Fruit fly (Drosophila melanogaster) whole organism, embryonic: ENCODE data around the gene mRpS18B.

Experiments
- ATbp ChIP-seq: fragments of 200-800 bp; sonication (Bioruptor generic); optimal IDR thresholded peaks from 2 replicates; lab custom pipeline; 2017; ENCODE audit warnings: missing biosample characterization, mild to moderate bottlenecking, missing genetic modification characterization, missing genetic modification reagents
- Awh ChIP-seq: fragments of 200-800 bp; sonication (Bioruptor generic); IDR thresholded peaks from 2 replicates; pipeline ENCODE4, ENCODE4 v1.3.6; 2022; ENCODE audit warnings: missing biosample characterization, missing genetic modification characterization
- Bgb ChIP-seq: fragments of 200-800 bp; sonication (Bioruptor generic); IDR thresholded peaks from 2 replicates; pipeline ENCODE4 v1.3.6; 2022; ENCODE audit warnings: missing biosample characterization, missing genetic modification characterization; ENCODE audit not compliant: partially characterized antibody
- CG10209 ChIP-seq: fragments of 200-800 bp; sonication (Bioruptor generic); optimal IDR thresholded peaks from 3 replicates; lab custom pipeline; 2017; ENCODE audit warnings: missing biosample characterization, mild to moderate bottlenecking, missing genetic modification characterization, missing genetic modification reagents
- CG11093 ChIP-seq: fragments of 200-800 bp; sonication (Bioruptor generic); IDR thresholded peaks from 3 replicates; pipeline ENCODE4 v1.3.6; 2022; ENCODE audit warnings: missing biosample characterization, missing genetic modification characterization
- CG11398 ChIP-seq: fragments of 200-800 bp; sonication (Bioruptor generic); optimal IDR thresholded peaks from 2 replicates; lab custom pipeline; 2016; ENCODE audit warnings: missing biosample characterization, missing genetic modification characterization
- CG11504 ChIP-seq: fragments of 200-800 bp; sonication (Bioruptor generic); optimal IDR thresholded peaks from 3 replicates; lab custom pipeline; 2019; ENCODE audit warnings: missing biosample characterization, mild to moderate bottlenecking, missing genetic modification characterization, moderate library complexity
- CG14014 ChIP-seq: fragments of 200-800 bp; sonication (Bioruptor generic); IDR thresholded peaks from 2 replicates; pipeline ENCODE4 v1.3.6; 2022; ENCODE audit warnings: missing biosample characterization, missing genetic modification characterization
- CG14965 ChIP-seq: fragments of 200-800 bp; sonication (Bioruptor generic); optimal IDR thresholded peaks from 2 replicates; lab custom pipeline; 2016; ENCODE audit warnings: missing biosample characterization, missing genetic modification characterization, borderline replicate concordance
- CG15514 ChIP-seq: fragments of 200-800 bp; sonication (Bioruptor generic); optimal IDR thresholded peaks from 3 replicates; lab custom pipeline; 2017; ENCODE audit warnings: missing biosample characterization, missing genetic modification characterization, mild to moderate bottlenecking, moderate library complexity, missing genetic modification reagents
- CG17802 ChIP-seq: fragments of 200-800 bp; sonication (Bioruptor generic); optimal IDR thresholded peaks from 2 replicates; lab custom pipeline; 2018; ENCODE audit warnings: missing biosample characterization, mild to moderate bottlenecking, missing genetic modification characterization, moderate library complexity
- CG1792 ChIP-seq: fragments of 200-800 bp; sonication (Bioruptor generic); optimal IDR thresholded peaks from 2 replicates; lab custom pipeline; 2016; ENCODE audit warnings: missing biosample characterization, missing genetic modification characterization
- CG18599 ChIP-seq: fragments of 200-800 bp; sonication (Bioruptor generic); optimal IDR thresholded peaks from 3 replicates; lab custom pipeline; 2017; ENCODE audit warnings: missing biosample characterization, missing genetic modification characterization, mild to moderate bottlenecking, moderate library complexity, missing genetic modification reagents
- CG34376 ChIP-seq: fragments of 200-800 bp; sonication (Bioruptor generic); optimal IDR thresholded peaks from 2 replicates; lab custom pipeline; 2018; ENCODE audit warnings: missing biosample characterization, mild to moderate bottlenecking, missing genetic modification characterization
- CG6272 ChIP-seq: fragments of 200-800 bp; sonication (Bioruptor generic); IDR thresholded peaks from 2 replicates; pipeline ENCODE4 v1.3.6; 2022; ENCODE audit warnings: missing biosample characterization, missing genetic modification characterization
- CG6765 ChIP-seq: fragments of 200-800 bp; sonication (Bioruptor generic); optimal IDR thresholded peaks from 3 replicates; lab custom pipeline; 2017; ENCODE audit warnings: missing biosample characterization, mild to moderate bottlenecking, missing genetic modification characterization
- CG8089 ChIP-seq: fragments of 200-800 bp; sonication (Bioruptor generic); optimal IDR thresholded peaks from 3 replicates; lab custom pipeline; 2016; ENCODE audit warnings: missing biosample characterization, missing genetic modification characterization
- Dbx ChIP-seq: fragments of 200-800 bp; sonication (Bioruptor generic); IDR thresholded peaks from 3 replicates; pipeline ENCODE4 v1.3.6; 2022; ENCODE audit warnings: missing biosample characterization, missing genetic modification characterization
- Dfd ChIP-seq, 2 experiments: fragments of >200 bp; optimal IDR thresholded peaks; 2 replicates each; lab custom pipeline; 2017; ENCODE audit warnings: missing biosample characterization in 2 of 2, missing genetic modification characterization in 2 of 2
- ERR ChIP-seq: fragments of 200-800 bp; sonication (Bioruptor generic); optimal IDR thresholded peaks from 2 replicates; lab custom pipeline; 2016; ENCODE audit warnings: missing biosample characterization, missing genetic modification characterization
- Hr78 ChIP-seq, 2 experiments: fragments of 200-800 bp in 1 of 2; fragments of >200 bp in 1 of 2; sonication (Bioruptor generic) in 1 of 2; optimal IDR thresholded peaks; 2 replicates each; lab custom pipeline; 2017 to 2019; ENCODE audit warnings: missing biosample characterization in 2 of 2, missing genetic modification characterization in 2 of 2, mild to moderate bottlenecking in 1 of 2, moderate library complexity in 1 of 2
- Lim3 ChIP-seq: fragments of 200-800 bp; sonication (Bioruptor generic); IDR thresholded peaks from 2 replicates; pipeline ENCODE4 v1.3.6; 2022; ENCODE audit warnings: missing biosample characterization, missing genetic modification characterization
- Mad ChIP-seq: fragments of 200-800 bp; sonication (Bioruptor generic); optimal IDR thresholded peaks from 2 replicates; lab custom pipeline; 2016; ENCODE audit warnings: missing biosample characterization, missing genetic modification characterization
- Mrtf ChIP-seq: fragments of 200-800 bp; sonication (Bioruptor generic); IDR thresholded peaks from 3 replicates; pipeline ENCODE4 v1.3.6; 2022; ENCODE audit warnings: missing biosample characterization, missing genetic modification characterization
- Opbp ChIP-seq: fragments of 200-800 bp; sonication (Bioruptor generic); IDR thresholded peaks from 3 replicates; pipeline ENCODE4 v1.3.6; 2022; ENCODE audit warnings: missing biosample characterization, missing genetic modification characterization; ENCODE audit not compliant: partially characterized antibody
- Sin3A ChIP-seq: fragments of >200 bp; optimal IDR thresholded peaks from 2 replicates; lab custom pipeline; 2018
- Tbp ChIP-seq: fragments of >200 bp; optimal IDR thresholded peaks from 2 replicates; lab custom pipeline; 2018; ENCODE audit warnings: missing biosample characterization, missing genetic modification characterization
- Xbp1 ChIP-seq: fragments of 200-800 bp; sonication (Bioruptor generic); optimal IDR thresholded peaks from 3 replicates; lab custom pipeline; 2016; ENCODE audit warnings: missing biosample characterization, mild to moderate bottlenecking, missing genetic modification characterization
- az2 ChIP-seq: fragments of 200-800 bp; sonication (Bioruptor generic); optimal IDR thresholded peaks from 3 replicates; lab custom pipeline; 2016; ENCODE audit warnings: missing biosample characterization, missing genetic modification characterization
- caup ChIP-seq: fragments of 200-800 bp; sonication (Bioruptor generic); optimal IDR thresholded peaks from 3 replicates; lab custom pipeline; 2017; ENCODE audit warnings: missing biosample characterization, mild to moderate bottlenecking, missing genetic modification characterization, moderate library complexity; ENCODE audit not compliant: severe bottlenecking
- cg ChIP-seq: fragments of 200-800 bp; sonication (Bioruptor generic); optimal IDR thresholded peaks from 3 replicates; lab custom pipeline; 2019; ENCODE audit warnings: missing biosample characterization, mild to moderate bottlenecking, missing genetic modification characterization, moderate library complexity
- corto ChIP-seq: fragments of 200-800 bp; sonication (Bioruptor generic); optimal IDR thresholded peaks from 2 replicates; lab custom pipeline; 2016; ENCODE audit warnings: missing biosample characterization, mild to moderate bottlenecking, missing genetic modification characterization, moderate library complexity
- disco-r ChIP-seq: fragments of 200-800 bp; sonication (Bioruptor generic); optimal IDR thresholded peaks from 2 replicates; lab custom pipeline; 2016; ENCODE audit warnings: missing biosample characterization, missing genetic modification characterization
- fd64A ChIP-seq: fragments of 200-800 bp; sonication (Bioruptor generic); optimal IDR thresholded peaks from 3 replicates; lab custom pipeline; 2018; ENCODE audit warnings: missing biosample characterization, mild to moderate bottlenecking, missing genetic modification characterization
- gce ChIP-seq: fragments of 200-800 bp; sonication (Bioruptor generic); IDR thresholded peaks from 3 replicates; pipeline ENCODE4 v1.3.6; 2022; ENCODE audit warnings: missing biosample characterization, missing genetic modification characterization
- gsb ChIP-seq: fragments of 200-800 bp; sonication (Bioruptor generic); IDR thresholded peaks from 2 replicates; pipeline ENCODE4 v1.3.6; 2022; ENCODE audit warnings: missing biosample characterization, missing genetic modification characterization
- gsb-n ChIP-seq: fragments of 200-800 bp; sonication (Bioruptor generic); optimal IDR thresholded peaks from 3 replicates; lab custom pipeline; 2018; ENCODE audit warnings: missing biosample characterization, mild to moderate bottlenecking, missing genetic modification characterization
- gt ChIP-seq: fragments of 200-800 bp; sonication (Bioruptor generic); IDR thresholded peaks from 2 replicates; pipeline ENCODE4 v1.3.6; 2022; ENCODE audit warnings: missing biosample characterization, missing genetic modification characterization
- knrl ChIP-seq: fragments of 200-800 bp; sonication (Bioruptor generic); IDR thresholded peaks from 3 replicates; pipeline ENCODE4 v1.3.6; 2022; ENCODE audit warnings: missing biosample characterization, missing genetic modification characterization; ENCODE audit not compliant: partially characterized antibody
- maf-S ChIP-seq: fragments of 200-800 bp; sonication (Bioruptor generic); optimal IDR thresholded peaks from 2 replicates; lab custom pipeline; 2016; ENCODE audit warnings: missing biosample characterization, missing genetic modification characterization
- mirr ChIP-seq: fragments of 200-800 bp; sonication (Bioruptor generic); optimal IDR thresholded peaks from 3 replicates; lab custom pipeline; 2018; ENCODE audit warnings: missing biosample characterization, mild to moderate bottlenecking, missing genetic modification characterization
- oc ChIP-seq: fragments of 200-800 bp; sonication (Bioruptor generic); optimal IDR thresholded peaks from 2 replicates; lab custom pipeline; 2018; ENCODE audit warnings: missing biosample characterization, mild to moderate bottlenecking, missing genetic modification characterization, moderate library complexity
- phol ChIP-seq: fragments of 200-800 bp; sonication (Bioruptor generic); optimal IDR thresholded peaks from 3 replicates; lab custom pipeline; 2018; ENCODE audit warnings: missing biosample characterization, mild to moderate bottlenecking, missing genetic modification characterization, moderate library complexity
- pnt ChIP-seq: fragments of 200-800 bp; sonication (Bioruptor generic); optimal IDR thresholded peaks from 3 replicates; lab custom pipeline; 2016; ENCODE audit warnings: missing biosample characterization, missing genetic modification characterization
- psq ChIP-seq: fragments of 200-800 bp; sonication (Bioruptor generic); optimal IDR thresholded peaks from 2 replicates; lab custom pipeline; 2017; ENCODE audit warnings: missing biosample characterization, missing genetic modification characterization
- seq ChIP-seq: fragments of 200-800 bp; sonication (Bioruptor generic); IDR thresholded peaks from 2 replicates; pipeline ENCODE4 v1.3.6; 2022; ENCODE audit warnings: missing biosample characterization, missing genetic modification characterization
- shn ChIP-seq: fragments of 200-800 bp; sonication (Bioruptor generic); optimal IDR thresholded peaks from 3 replicates; lab custom pipeline; 2016; ENCODE audit warnings: missing biosample characterization, missing genetic modification characterization
- z ChIP-seq: fragments of 200-800 bp; sonication (Bioruptor generic); IDR thresholded peaks from 3 replicates; pipeline ENCODE4 v1.3.6; 2022; ENCODE audit warnings: missing biosample characterization, missing genetic modification characterization
- zen2 ChIP-seq: fragments of 200-800 bp; sonication (Bioruptor generic); IDR thresholded peaks from 3 replicates; pipeline ENCODE4 v1.3.6; 2022; ENCODE audit warnings: missing biosample characterization, missing genetic modification characterization; ENCODE audit not compliant: partially characterized antibody
- zf30C ChIP-seq: fragments of 200-800 bp; sonication (Bioruptor generic); optimal IDR thresholded peaks from 3 replicates; lab custom pipeline; 2018; ENCODE audit warnings: missing biosample characterization, mild to moderate bottlenecking, missing genetic modification characterization

mRpS18B gene

dm6 chr2L:20061018-20061657, 35.9 kb downstream of the mRpS18B start, which contains the start of the genes barr and lok (continued):
- TF ChIP-seq Hr78 (GFP tag; optimal IDR thresholded peaks at IDR 0.05; lab: Kevin White, UChicago), result no peak
- TF ChIP-seq Opbp (GFP tag; lab: Robert Waterston, UW), result no peak
- TF ChIP-seq oc (tag; lab: Kevin White, UChicago), result no peak
- peak; percentile 59 for TF ChIP-seq az2
- TF ChIP-seq Mrtf (GFP tag; lab: Robert Waterston, UW), result no peak
- no peak for TF ChIP-seq CG1792 (GFP tag; lab: Kevin White, UChicago)
- TF ChIP-seq gt (GFP tag; lab: Robert Waterston, UW), result no peak
- TF ChIP-seq CG18599 (GFP tag; lab: Kevin White, UChicago), result no peak
- TF ChIP-seq z, result no peak
- TF ChIP-seq CG34376, result no peak
- peak; percentile 65 for TF ChIP-seq cg (GFP tag; lab: Kevin White, UChicago)
- TF ChIP-seq mirr (GFP tag; lab: Kevin White, UChicago), result no peak
- no peak for TF ChIP-seq Bgb (GFP tag; lab: Robert Waterston, UW)
- no peak for TF ChIP-seq ATbp (GFP tag; lab: Kevin White, UChicago)
- no peak for TF ChIP-seq Lim3 (GFP tag; lab: Robert Waterston, UW)
- peak in 1 of 2 experiments; percentile 86 for TF ChIP-seq Dfd (GFP tag; optimal IDR thresholded peaks at IDR 0.05; lab: Kevin White, UChicago)
- TF ChIP-seq zen2 (GFP tag; lab: Robert Waterston, UW), result no peak
- TF ChIP-seq caup (GFP tag; lab: Kevin White, UChicago), result no peak
- peak; percentile 63 for TF ChIP-seq Xbp1 (GFP tag; lab: Kevin White, UChicago)
- TF ChIP-seq CG6765 (GFP tag; lab: Kevin White, UChicago), result no peak
- peak; percentile 3 for TF ChIP-seq CG17802 (tag; lab: Kevin White, UChicago)
- TF ChIP-seq psq, result peak; percentile 44
- no peak for TF ChIP-seq maf-S (GFP tag; lab: Kevin White, UChicago)
- TF ChIP-seq shn, result peak; percentile 59
- TF ChIP-seq zf30C (GFP tag; lab: Kevin White, UChicago), result no peak
- no peak for TF ChIP-seq CG6272 (GFP tag; lab: Robert Waterston, UW)
- no peak for TF ChIP-seq CG14965
- no peak for TF ChIP-seq gce (GFP tag; lab: Robert Waterston, UW)
- TF ChIP-seq knrl (GFP tag; lab: Robert Waterston, UW), result no peak
- peak; percentile 63; the same call in 2 of the 3 replicates for TF ChIP-seq Dbx (GFP tag; lab: Robert Waterston, UW)
- TF ChIP-seq gsb-n (tag; lab: Kevin White, UChicago), result no peak
- TF ChIP-seq pnt (GFP tag; lab: Kevin White, UChicago), result peak; percentile 57
- TF ChIP-seq seq (GFP tag; lab: Robert Waterston, UW), result no peak
- TF ChIP-seq disco-r (GFP tag; lab: Kevin White, UChicago), result no peak
- peak; percentile 48 for TF ChIP-seq CG8089 (GFP tag; lab: Kevin White, UChicago)
- no peak for TF ChIP-seq Tbp (GFP tag; lab: Kevin White, UChicago)
- peak; percentile 76 for TF ChIP-seq Sin3A (lab: Kevin White, UChicago)
- no peak for TF ChIP-seq gsb (GFP tag; lab: Robert Waterston, UW)
- TF ChIP-seq CG10209, result no peak
- peak; percentile 68 for TF ChIP-seq CG11504 (tag; lab: Kevin White, UChicago)
- TF ChIP-seq Awh (GFP tag; lab: Robert Waterston, UW), result no peak
- peak; percentile 37 for TF ChIP-seq Mad (GFP tag; lab: Kevin White, UChicago)
- TF ChIP-seq CG11398, result no peak
- TF ChIP-seq corto (GFP tag; lab: Kevin White, UChicago), result no peak
- TF ChIP-seq CG11093 (GFP tag; lab: Robert Waterston, UW), result peak; percentile 54; the same call in 2 of the 3 replicates
- TF ChIP-seq CG14014, result 0 out of 2 replicates have a peak, but pooled peaks have one; percentile 7
- TF ChIP-seq ERR (GFP tag; lab: Kevin White, UChicago), result no peak
- TF ChIP-seq phol (tag; lab: Kevin White, UChicago), result peak; percentile 81
- peak; percentile 16 for TF ChIP-seq CG15514 (GFP tag; lab: Kevin White, UChicago)
- TF ChIP-seq fd64A (GFP tag; lab: Kevin White, UChicago), result no peak
